Fruit fly (Drosophila melanogaster) whole organism, prepupa: ENCODE measurements around the gene nmd.

Experiments used
- CG3919 ChIP-seq: fragments of 200-800 bp; sonication (Bioruptor generic); optimal IDR thresholded peaks from 3 replicates; lab custom pipeline; 2016; ENCODE audit warnings: missing biosample characterization, missing genetic modification characterization
- CG6276 ChIP-seq: fragments of 200-800 bp; sonication (Bioruptor generic); optimal IDR thresholded peaks from 2 replicates; lab custom pipeline; 2017; ENCODE audit warnings: missing biosample characterization, mild to moderate bottlenecking, missing genetic modification characterization
- CG6792 ChIP-seq: fragments of 200-800 bp; sonication (Bioruptor generic); optimal IDR thresholded peaks from 3 replicates; lab custom pipeline; 2016; ENCODE audit warnings: missing biosample characterization, missing genetic modification characterization
- Ets96B ChIP-seq: fragments of 200-800 bp; optimal IDR thresholded peaks from 2 replicates; lab custom pipeline; 2019; ENCODE audit warnings: missing biosample characterization, mild to moderate bottlenecking, missing genetic modification characterization, moderate library complexity
- Gug ChIP-seq: fragments of 200-800 bp; sonication (Bioruptor generic); IDR thresholded peaks from 2 replicates; pipeline ENCODE4 v1.3.6; 2022; ENCODE audit warnings: missing biosample characterization, missing genetic modification characterization
- Smox ChIP-seq: fragments of 200-800 bp; sonication (Bioruptor generic); optimal IDR thresholded peaks from 3 replicates; lab custom pipeline; 2016; ENCODE audit warnings: missing biosample characterization, missing genetic modification characterization
- Sox102F ChIP-seq: fragments of 200-800 bp; sonication (Bioruptor generic); optimal IDR thresholded peaks from 2 replicates; lab custom pipeline; 2016; ENCODE audit warnings: missing biosample characterization, mild to moderate bottlenecking, missing genetic modification characterization
- Sox15 ChIP-seq: fragments of 200-800 bp; sonication (Bioruptor generic); optimal IDR thresholded peaks from 3 replicates; lab custom pipeline; 2016; ENCODE audit warnings: missing biosample characterization, missing genetic modification characterization
- cyc ChIP-seq: fragments of 200-800 bp; sonication (Bioruptor generic); optimal IDR thresholded peaks from 3 replicates; lab custom pipeline; 2016; ENCODE audit warnings: missing biosample characterization, missing genetic modification characterization
- eg ChIP-seq: fragments of 200-800 bp; sonication (Bioruptor generic); IDR thresholded peaks from 3 replicates; pipeline ENCODE4 v1.3.6; 2022; ENCODE audit warnings: missing biosample characterization, missing genetic modification characterization
- fd85E ChIP-seq: fragments of 200-800 bp; sonication (Bioruptor generic); optimal IDR thresholded peaks from 3 replicates; lab custom pipeline; 2016; ENCODE audit warnings: missing biosample characterization, missing genetic modification characterization

DNA sequence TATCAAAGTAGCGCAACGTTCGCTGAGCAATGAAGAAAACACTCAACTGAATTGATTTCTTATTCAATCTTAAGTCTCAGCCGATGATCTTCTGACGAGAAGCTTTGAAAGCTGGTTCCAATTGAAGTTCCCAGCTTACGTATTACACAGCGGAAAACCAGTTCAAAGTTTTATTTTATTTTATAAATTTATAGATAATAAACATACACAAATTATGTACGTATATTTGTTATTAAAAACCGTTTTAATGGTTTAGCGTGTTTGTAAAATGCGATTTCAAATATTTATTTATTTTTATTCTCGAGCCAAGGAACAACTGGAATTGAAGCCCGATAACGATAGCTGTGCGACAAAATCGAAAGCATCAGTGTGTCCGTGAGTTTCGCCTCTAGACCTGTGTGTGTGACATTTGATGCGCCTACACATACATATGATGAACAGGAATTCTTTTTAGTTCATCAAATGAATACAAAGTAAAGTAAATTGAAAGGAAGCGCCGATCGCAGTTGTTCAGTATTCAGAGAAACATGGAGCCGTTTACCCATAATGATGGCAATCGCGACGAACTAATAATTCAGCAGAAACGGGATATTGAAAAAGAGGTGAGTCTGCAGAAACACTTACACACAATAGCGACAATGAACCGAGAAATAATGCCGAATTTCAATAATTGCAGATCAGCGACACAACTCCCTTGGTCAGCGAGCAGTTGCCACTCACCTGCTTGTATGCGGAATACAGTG lies 2.9 kb upstream of the nmd start, which contains the start of the genes CG5390 and CG4968:
- TF ChIP-seq CG6276 (GFP tag; lab: Kevin White, UChicago): no peak
- peak; percentile 55 for TF ChIP-seq cyc (GFP tag; lab: Kevin White, UChicago)
- peak; percentile 63 for TF ChIP-seq Gug (GFP tag; lab: Robert Waterston, UW)
- TF ChIP-seq Sox15 (GFP tag; lab: Kevin White, UChicago): peak; percentile 16
- no peak; the same call in 2 of the 3 replicates for TF ChIP-seq eg (GFP tag; lab: Robert Waterston, UW)
- TF ChIP-seq Sox102F (GFP tag; lab: Kevin White, UChicago): peak; percentile 75
- no peak for TF ChIP-seq fd85E (GFP tag; lab: Kevin White, UChicago)
- no peak for TF ChIP-seq CG3919 (GFP tag; lab: Kevin White, UChicago)
- TF ChIP-seq Ets96B (tag; lab: Kevin White, UChicago): peak; percentile 77
- no peak for TF ChIP-seq Smox (GFP tag; lab: Kevin White, UChicago)
- peak; percentile 74 for TF ChIP-seq CG6792
